Worm (Caenorhabditis elegans) whole organism, early embryonic: ENCODE data around the gene C08F1.11.

Experiments used
- B0310.2 ChIP-seq: sonication (generic microtip); optimal IDR thresholded peaks from 2 replicates; lab custom pipeline; 2016; ENCODE audit warnings: mild to moderate bottlenecking, missing genetic modification characterization, missing compliant biosample characterization
- F13C5.2 ChIP-seq: sonication (generic microtip); optimal IDR thresholded peaks from 2 replicates; lab custom pipeline; 2017; ENCODE audit warnings: mild to moderate bottlenecking, missing genetic modification characterization, inconsistent platforms, missing compliant biosample characterization
- aly-1 ChIP-seq: sonication (generic microtip); optimal IDR thresholded peaks from 2 replicates; lab custom pipeline; 2016; ENCODE audit warnings: missing genetic modification characterization, missing compliant biosample characterization
- ama-1 ChIP-seq: fragments of 150-350 bp; optimal IDR thresholded peaks from 2 replicates; lab custom pipeline; 2014
- ceh-13 ChIP-seq: fragments of 200-800 bp; sonication (Bioruptor generic); optimal IDR thresholded peaks from 2 replicates; lab custom pipeline; 2018; ENCODE audit warnings: mild to moderate bottlenecking, missing genetic modification characterization, missing compliant biosample characterization
- ceh-36 ChIP-seq: sonication (generic microtip); optimal IDR thresholded peaks from 2 replicates; lab custom pipeline; 2016; ENCODE audit warnings: missing genetic modification characterization, inconsistent platforms, missing compliant biosample characterization
- ets-7 ChIP-seq: sonication (generic microtip); optimal IDR thresholded peaks from 2 replicates; lab custom pipeline; 2016; ENCODE audit warnings: missing genotype, missing genetic modification characterization, missing compliant biosample characterization
- flt-1 ChIP-seq: fragments of 200-800 bp; sonication (Bioruptor generic); IDR thresholded peaks from 2 replicates; pipeline ENCODE4 v1.3.6; 2022; ENCODE audit warnings: missing genetic modification characterization, missing compliant biosample characterization
- hmbx-1 ChIP-seq: sonication (generic microtip); optimal IDR thresholded peaks from 2 replicates; lab custom pipeline; 2016; ENCODE audit warnings: mild to moderate bottlenecking, missing genetic modification characterization, missing compliant biosample characterization
- hmg-4 ChIP-seq: fragments of 200-800 bp; sonication (Bioruptor generic); optimal IDR thresholded peaks from 2 replicates; lab custom pipeline; 2018; ENCODE audit warnings: mild to moderate bottlenecking, missing genetic modification characterization, missing compliant biosample characterization
- hnd-1 ChIP-seq: sonication (generic microtip); optimal IDR thresholded peaks from 2 replicates; lab custom pipeline; 2016; ENCODE audit warnings: missing genetic modification characterization, missing compliant biosample characterization
- pes-1 ChIP-seq: fragments of 200-800 bp; sonication (Bioruptor generic); IDR thresholded peaks from 2 replicates; pipeline ENCODE4 v1.3.6; 2022; ENCODE audit warnings: missing genetic modification reagents, missing genetic modification characterization, missing compliant biosample characterization
- scrt-1 ChIP-seq: fragments of 200-800 bp; sonication (Bioruptor generic); IDR thresholded peaks from 2 replicates; pipeline ENCODE4 v1.3.6; 2022; ENCODE audit warnings: missing genetic modification characterization, missing compliant biosample characterization
- sea-1 ChIP-seq: fragments of 200-800 bp; sonication (Bioruptor generic); conservative IDR thresholded peaks from 2 replicates; pipeline ENCODE4 v1.3.6; 2022; ENCODE audit warnings: missing genetic modification characterization, missing compliant biosample characterization
- tbx-11 ChIP-seq: fragments of 200-800 bp; sonication (Bioruptor generic); IDR thresholded peaks from 2 replicates; pipeline ENCODE4 v1.3.6; 2022; ENCODE audit warnings: missing genetic modification characterization, missing compliant biosample characterization
- tbx-37 ChIP-seq: fragments of 200-800 bp; sonication (Bioruptor generic); conservative IDR thresholded peaks from 2 replicates; pipeline ENCODE4 v1.3.6; 2022; ENCODE audit warnings: missing genetic modification reagents, missing genetic modification characterization, missing compliant biosample characterization
- tra-4 ChIP-seq: sonication (generic microtip); optimal IDR thresholded peaks from 2 replicates; lab custom pipeline; 2017; ENCODE audit warnings: missing genetic modification characterization, missing compliant biosample characterization

Gene C08F1.11

DNA sequence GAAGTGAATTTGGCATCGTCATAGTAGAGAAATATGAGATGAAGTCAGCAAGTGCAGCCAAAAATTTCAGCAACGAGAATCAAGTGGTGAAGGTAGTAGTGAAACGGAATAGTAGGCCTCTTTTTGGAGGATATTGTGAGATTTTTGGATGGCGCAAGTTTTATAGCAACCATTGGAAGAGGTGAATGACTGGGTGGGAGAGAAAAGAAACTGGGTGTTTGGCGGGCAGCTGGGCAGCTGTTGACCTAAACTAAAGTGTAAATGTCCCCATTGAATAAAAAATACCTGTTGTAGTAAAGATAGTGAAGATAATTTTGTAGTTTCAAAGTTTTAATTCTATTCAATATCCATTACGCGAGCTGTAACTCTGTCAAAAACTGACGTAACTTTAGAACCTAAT, 31.4 kb upstream of the C08F1.11 start:
- TF ChIP-seq pes-1 (no peak), tra-4 (tag; lab: Kevin White, UChicago) (no peak), ceh-13 (GFP tag; lab: Kevin White, UChicago) (no peak), tbx-11 (GFP tag; lab: Robert Waterston, UW) (no peak), hnd-1 (tag; lab: Kevin White, UChicago) (no peak), tbx-37 (GFP tag; lab: Robert Waterston, UW) (no peak), ama-1 (lab: Kevin White, UChicago) (no peak)

DNA sequence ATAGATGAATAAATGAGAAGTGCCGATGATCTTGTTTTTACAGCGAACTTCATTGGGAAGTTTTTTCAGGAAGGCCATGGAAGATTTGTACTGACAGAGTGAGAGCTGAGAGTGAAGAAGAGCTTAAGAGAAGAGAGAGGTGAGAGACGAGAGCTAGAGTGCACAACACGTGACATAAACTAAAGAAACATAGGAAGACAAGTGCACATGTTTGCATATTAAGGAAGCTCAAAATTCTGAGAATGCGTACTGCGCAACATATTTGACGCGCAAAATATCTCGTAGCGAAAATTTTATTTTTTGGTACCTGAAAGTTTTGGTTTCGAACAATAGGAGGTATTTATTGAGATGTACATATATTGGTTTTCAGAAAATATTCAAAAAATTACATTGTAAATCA, 23.5 kb upstream of the C08F1.11 start, which contains the start of gene C08F1.8:
Gene C08F1.8, minus strand, starts transcription at position 101 of the 400 bp plus-strand sequence.
- TF ChIP-seq tbx-37 (GFP tag; lab: Robert Waterston, UW) (no peak), hmg-4 (no peak), hnd-1 (tag; lab: Kevin White, UChicago) (no peak)

DNA sequence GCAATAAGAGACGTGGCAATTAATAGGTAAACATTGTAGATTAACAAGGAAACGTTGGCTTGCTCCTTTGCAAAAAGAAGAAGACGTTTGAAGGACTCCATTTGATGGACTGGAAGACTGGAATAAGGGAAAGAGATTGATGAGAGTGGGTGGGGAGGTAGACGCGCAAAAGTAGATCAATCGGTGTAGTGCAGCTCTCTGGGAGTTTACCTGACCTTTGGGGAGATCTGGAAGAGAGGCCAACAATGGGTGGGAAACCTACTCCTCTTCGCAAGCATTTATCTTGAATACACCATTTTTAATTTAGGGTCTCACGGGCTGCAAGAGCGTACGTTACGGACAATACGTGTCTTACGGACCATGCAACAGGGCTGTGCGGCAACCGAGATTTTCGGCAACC, 21.7 kb upstream of the C08F1.11 start, which contains the start of gene C08F1.12:
Gene C08F1.12, minus strand, starts transcription at position 101 of the 400 bp plus-strand sequence.
- no peak for TF ChIP-seq tbx-11 (GFP tag; lab: Robert Waterston, UW)
- no peak for TF ChIP-seq hmbx-1 (tag; lab: Kevin White, UChicago)
- TF ChIP-seq tbx-37 (GFP tag; lab: Robert Waterston, UW), result no peak
- TF ChIP-seq hmg-4, result no peak
- TF ChIP-seq ama-1 (lab: Kevin White, UChicago), result no peak
- TF ChIP-seq tra-4 (tag; lab: Kevin White, UChicago), result no peak
- TF ChIP-seq ets-7 (tag; lab: Kevin White, UChicago), result no peak
- TF ChIP-seq B0310.2 (tag; lab: Kevin White, UChicago), result no peak
- no peak for TF ChIP-seq pes-1
- no peak for TF ChIP-seq hnd-1 (tag; lab: Kevin White, UChicago)
- no peak for TF ChIP-seq aly-1 (tag; lab: Kevin White, UChicago)
- no peak for TF ChIP-seq ceh-13 (GFP tag; lab: Kevin White, UChicago)
- no peak for TF ChIP-seq ceh-36 (tag; lab: Kevin White, UChicago)
- TF ChIP-seq F13C5.2 (tag; lab: Kevin White, UChicago), result no peak

DNA sequence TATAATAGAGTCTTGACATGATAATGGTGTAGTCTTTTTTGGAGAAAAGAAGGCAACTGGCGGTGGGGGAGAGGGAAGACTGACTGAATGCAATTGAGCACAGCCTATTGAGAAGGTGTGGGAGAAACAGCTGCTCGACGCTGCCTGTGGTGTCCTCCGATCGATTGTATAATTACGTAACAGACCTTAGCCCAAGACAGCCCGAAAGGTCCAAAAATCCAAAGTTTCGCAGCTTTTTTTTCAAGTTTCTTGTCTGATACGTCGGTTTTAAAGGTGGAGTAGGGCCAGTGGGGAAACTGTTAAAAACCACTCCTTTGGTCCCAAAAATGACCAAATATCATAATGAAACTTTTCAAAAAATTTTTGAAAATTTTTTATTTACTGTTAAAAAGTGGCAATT, 3.4 kb upstream of the C08F1.11 start, which contains the start of the genes C08F1.6 and fbxb-13:
Gene C08F1.6, minus strand, starts transcription at position 101 of the 400 bp plus-strand sequence.
Gene fbxb-13, plus strand, starts transcription at position 191 of the 400 bp plus-strand sequence.
- TF ChIP-seq tra-4 (tag; lab: Kevin White, UChicago), result no peak
- TF ChIP-seq aly-1 (tag; lab: Kevin White, UChicago), result no peak
- no peak for TF ChIP-seq ceh-13 (GFP tag; lab: Kevin White, UChicago)
- TF ChIP-seq tbx-37 (GFP tag; lab: Robert Waterston, UW), result no peak
- TF ChIP-seq ets-7 (tag; lab: Kevin White, UChicago), result no peak
- no peak for TF ChIP-seq scrt-1 (GFP tag; lab: Robert Waterston, UW)
- no peak for TF ChIP-seq F13C5.2 (tag; lab: Kevin White, UChicago)
- TF ChIP-seq ama-1 (lab: Kevin White, UChicago), result no peak
- no peak for TF ChIP-seq flt-1 (GFP tag; lab: Robert Waterston, UW)
- no peak for TF ChIP-seq hmg-4
- TF ChIP-seq pes-1, result no peak
- TF ChIP-seq tbx-11 (GFP tag; lab: Robert Waterston, UW), result no peak
- no peak for TF ChIP-seq ceh-36 (tag; lab: Kevin White, UChicago)
- no peak for TF ChIP-seq hmbx-1 (tag; lab: Kevin White, UChicago)
- TF ChIP-seq hnd-1 (tag; lab: Kevin White, UChicago), result no peak
- TF ChIP-seq B0310.2 (tag; lab: Kevin White, UChicago), result no peak
- no peak for TF ChIP-seq sea-1 (GFP tag; lab: Robert Waterston, UW)

DNA sequence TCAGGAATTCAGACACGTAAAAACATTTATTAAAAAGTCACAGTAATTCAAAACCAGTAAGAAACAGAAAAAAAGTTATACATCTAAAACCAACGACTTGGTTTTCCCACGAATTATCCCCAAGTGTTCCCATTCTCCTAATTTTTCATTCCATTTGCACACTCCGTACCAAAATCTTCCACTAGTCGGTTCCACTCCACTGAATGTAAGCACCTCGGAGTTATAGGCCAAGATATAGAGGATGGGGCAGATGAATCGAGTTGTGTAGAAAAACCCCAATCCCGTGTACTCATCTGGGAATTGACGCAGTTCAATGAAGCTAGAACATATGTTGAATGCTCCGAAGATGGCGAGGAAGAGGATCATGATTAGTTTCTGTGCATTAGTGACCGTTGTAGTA, 2.5 kb upstream of the C08F1.11 start:
- TF ChIP-seq sea-1 (GFP tag; lab: Robert Waterston, UW) (no peak), pes-1 (no peak)

DNA sequence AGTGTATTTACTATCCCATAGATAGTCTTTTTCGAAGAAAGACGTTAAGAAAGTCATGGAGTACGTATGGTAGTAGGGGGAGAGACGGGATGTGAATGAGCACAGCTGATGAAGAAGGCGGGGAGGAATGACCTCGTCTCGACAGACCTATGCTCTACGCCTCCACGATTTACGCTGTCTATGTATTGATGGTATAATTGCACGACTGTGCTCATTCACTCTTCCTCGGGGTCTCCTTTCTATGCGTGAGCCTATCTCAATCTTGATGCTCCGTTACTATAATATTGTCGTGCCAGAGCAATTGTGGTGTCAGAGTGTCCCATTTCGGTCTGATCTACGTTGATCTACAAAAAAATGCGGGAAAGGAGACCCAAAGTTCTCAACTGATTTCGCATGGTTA, 1.5 kb upstream of the C08F1.11 start, which contains the start of gene C08F1.10:
Gene C08F1.10, minus strand, starts transcription at position 101 of the 400 bp plus-strand sequence.
- TF ChIP-seq tbx-11 (GFP tag; lab: Robert Waterston, UW) (no peak), sea-1 (GFP tag; lab: Robert Waterston, UW) (no peak), ceh-36 (tag; lab: Kevin White, UChicago) (no peak), pes-1 (no peak), hmg-4 (no peak), tra-4 (tag; lab: Kevin White, UChicago) (no peak), ceh-13 (GFP tag; lab: Kevin White, UChicago) (no peak), hnd-1 (tag; lab: Kevin White, UChicago) (no peak), aly-1 (tag; lab: Kevin White, UChicago) (no peak), B0310.2 (tag; lab: Kevin White, UChicago) (no peak), tbx-37 (GFP tag; lab: Robert Waterston, UW) (no peak)

DNA sequence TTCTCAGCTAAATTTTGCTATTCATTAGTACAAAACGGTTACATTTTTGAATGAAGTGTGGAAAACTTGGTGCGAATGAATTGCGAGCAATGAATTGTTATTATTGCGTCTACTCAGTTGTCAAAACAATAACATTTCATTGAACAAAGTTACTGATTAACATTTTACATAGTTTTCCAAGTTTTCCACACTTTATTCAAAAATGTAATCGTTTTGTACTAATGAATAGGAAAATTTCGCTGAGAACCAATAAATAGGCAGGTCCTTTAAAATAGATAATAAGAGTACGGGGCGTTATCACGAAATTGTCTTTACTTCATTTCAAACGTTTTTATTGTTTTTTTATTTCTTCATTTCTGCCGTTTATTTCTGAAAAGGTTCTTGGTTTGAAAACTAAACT, 2.2 kb downstream of the C08F1.11 start, which contains the start of gene math-4:
Gene math-4, minus strand, starts transcription at position 101 of the 400 bp plus-strand sequence.
- TF ChIP-seq ama-1 (lab: Kevin White, UChicago), result no peak
- TF ChIP-seq flt-1 (GFP tag; lab: Robert Waterston, UW), result no peak
- TF ChIP-seq B0310.2 (tag; lab: Kevin White, UChicago), result no peak
- TF ChIP-seq ets-7 (tag; lab: Kevin White, UChicago), result no peak
- no peak for TF ChIP-seq tra-4 (tag; lab: Kevin White, UChicago)
- TF ChIP-seq tbx-37 (GFP tag; lab: Robert Waterston, UW), result no peak
- TF ChIP-seq ceh-36 (tag; lab: Kevin White, UChicago), result no peak
- TF ChIP-seq scrt-1 (GFP tag; lab: Robert Waterston, UW), result no peak
- no peak for TF ChIP-seq aly-1 (tag; lab: Kevin White, UChicago)
- TF ChIP-seq sea-1 (GFP tag; lab: Robert Waterston, UW), result no peak
- TF ChIP-seq F13C5.2 (tag; lab: Kevin White, UChicago), result no peak
- no peak for TF ChIP-seq tbx-11 (GFP tag; lab: Robert Waterston, UW)
- no peak for TF ChIP-seq hmbx-1 (tag; lab: Kevin White, UChicago)
- TF ChIP-seq hnd-1 (tag; lab: Kevin White, UChicago), result no peak
